Worm (Caenorhabditis elegans) whole organism, midembryonic: Measurements from ENCODE around the gene cest-6.

Source experiments
- T22C8.4 ChIP-seq: fragments of 200-800 bp; sonication (Bioruptor generic); IDR thresholded peaks from 2 replicates; pipeline ENCODE4 v1.3.6; 2022; ENCODE audit warnings: missing genetic modification characterization, missing compliant biosample characterization
- cog-1 ChIP-seq: sonication (generic microtip); optimal IDR thresholded peaks from 2 replicates; lab custom pipeline; 2016; ENCODE audit warnings: missing genetic modification characterization, missing compliant biosample characterization
- flt-1 ChIP-seq: fragments of 200-800 bp; sonication (Bioruptor generic); IDR thresholded peaks from 2 replicates; pipeline ENCODE4 v1.3.6; 2022; ENCODE audit warnings: missing genetic modification characterization, missing compliant biosample characterization
- klf-2 ChIP-seq: fragments of 200-800 bp; sonication (Bioruptor generic); conservative IDR thresholded peaks from 2 replicates; pipeline ENCODE4 v1.3.6; 2022; ENCODE audit warnings: missing genetic modification reagents, missing genetic modification characterization, missing compliant biosample characterization
- med-1 ChIP-seq: sonication (generic microtip); optimal IDR thresholded peaks from 2 replicates; lab custom pipeline; 2017; ENCODE audit warnings: missing genetic modification characterization, mild to moderate bottlenecking, missing compliant biosample characterization, antibody characterized with exemption, missing genetic modification reagents; ENCODE audit not compliant: insufficient read depth
- ref-1 ChIP-seq: fragments of 200-800 bp; sonication (Bioruptor generic); conservative IDR thresholded peaks from 2 replicates; pipeline ENCODE4 v1.3.6; 2022; ENCODE audit warnings: missing genetic modification reagents, missing genetic modification characterization, missing compliant biosample characterization
- tab-1 ChIP-seq: fragments of 200-800 bp; sonication (Bioruptor generic); IDR thresholded peaks from 2 replicates; pipeline ENCODE4 v1.3.6; 2022; ENCODE audit warnings: missing genetic modification characterization, missing compliant biosample characterization
- ztf-23 ChIP-seq: fragments of 200-800 bp; sonication (Bioruptor generic); IDR thresholded peaks from 2 replicates; pipeline ENCODE4 v1.3.6; 2022; ENCODE audit warnings: missing genetic modification reagents, missing genetic modification characterization, missing compliant biosample characterization
- ztf-29 ChIP-seq: fragments of 200-800 bp; sonication (Bioruptor generic); IDR thresholded peaks from 2 replicates; pipeline ENCODE4 v1.3.6; 2022; ENCODE audit warnings: missing genetic modification reagents, missing genetic modification characterization, missing compliant biosample characterization

Gene cest-6

ce11 chrIV:6916831-6917230 is 11.5 kb downstream of the cest-6 start:
- TF ChIP-seq tab-1 (no peak), med-1 (GFP tag; lab: Kevin White, UChicago) (no peak), ztf-23 (no peak), flt-1 (GFP tag; lab: Robert Waterston, UW) (no peak), ztf-29 (GFP tag; lab: Robert Waterston, UW) (no peak), T22C8.4 (GFP tag; lab: Robert Waterston, UW) (no peak)

- no peak for TF ChIP-seq ztf-23
- no peak for TF ChIP-seq flt-1 (GFP tag; lab: Robert Waterston, UW)
- no peak for TF ChIP-seq ztf-29 (GFP tag; lab: Robert Waterston, UW)
- TF ChIP-seq ref-1, result no peak
- TF ChIP-seq med-1 (GFP tag; lab: Kevin White, UChicago), result no peak
- no peak for TF ChIP-seq klf-2 (GFP tag; lab: Robert Waterston, UW)
- no peak for TF ChIP-seq cog-1 (tag; lab: Kevin White, UChicago)
- no peak for TF ChIP-seq T22C8.4 (GFP tag; lab: Robert Waterston, UW)
- TF ChIP-seq tab-1, result no peak
These were observed 15.3 kb downstream of the cest-6 start, which contains the start of gene T22D1.3 for ce11 chrIV:6912851-6913588. Gene T22D1.3 (plus strand): TSS chrIV:6913538.

- TF ChIP-seq ref-1 (no peak), ztf-23 (no peak), tab-1 (no peak), flt-1 (GFP tag; lab: Robert Waterston, UW) (no peak), T22C8.4 (GFP tag; lab: Robert Waterston, UW) (no peak), med-1 (GFP tag; lab: Kevin White, UChicago) (no peak), klf-2 (GFP tag; lab: Robert Waterston, UW) (no peak)
These were observed 18.2 kb downstream of the cest-6 start, which contains the start of the genes rpn-1 and ribo-1 for ce11 chrIV:6909863-6910733. Gene rpn-1 (minus strand): TSS chrIV:6909913. Gene ribo-1 (plus strand): TSS chrIV:6910683.

ce11 chrIV:6907487-6907886 is 20.8 kb downstream of the cest-6 start:
- no peak for TF ChIP-seq cog-1 (tag; lab: Kevin White, UChicago)
- no peak for TF ChIP-seq ref-1
- TF ChIP-seq ztf-29 (GFP tag; lab: Robert Waterston, UW), result no peak
- TF ChIP-seq ztf-23, result no peak
- no peak for TF ChIP-seq T22C8.4 (GFP tag; lab: Robert Waterston, UW)
- no peak for TF ChIP-seq med-1 (GFP tag; lab: Kevin White, UChicago)
- TF ChIP-seq tab-1, result no peak
- no peak for TF ChIP-seq flt-1 (GFP tag; lab: Robert Waterston, UW)
- TF ChIP-seq klf-2 (GFP tag; lab: Robert Waterston, UW), result no peak

ce11 chrIV:6905947-6906489 is 22.3 kb downstream of the cest-6 start, which contains the start of the genes T22D1.17 and T22D1.8:
Gene T22D1.17 (plus strand): TSS chrIV:6905997.
Gene T22D1.8 (minus strand): TSS chrIV:6906348.
- TF ChIP-seq cog-1 (tag; lab: Kevin White, UChicago) (no peak), klf-2 (GFP tag; lab: Robert Waterston, UW) (no peak), ref-1 (no peak), tab-1 (no peak), flt-1 (GFP tag; lab: Robert Waterston, UW) (no peak), T22C8.4 (GFP tag; lab: Robert Waterston, UW) (no peak), ztf-29 (GFP tag; lab: Robert Waterston, UW) (no peak), ztf-23 (no peak), med-1 (GFP tag; lab: Kevin White, UChicago) (no peak)

ce11 chrIV:6905428-6905827 is 22.9 kb downstream of the cest-6 start:
- TF ChIP-seq ztf-23, result no peak
- TF ChIP-seq cog-1 (tag; lab: Kevin White, UChicago), result no peak
- TF ChIP-seq ztf-29 (GFP tag; lab: Robert Waterston, UW), result no peak
- no peak for TF ChIP-seq flt-1 (GFP tag; lab: Robert Waterston, UW)
- TF ChIP-seq med-1 (GFP tag; lab: Kevin White, UChicago), result no peak
- TF ChIP-seq tab-1, result no peak
- TF ChIP-seq ref-1, result no peak
- TF ChIP-seq T22C8.4 (GFP tag; lab: Robert Waterston, UW), result no peak
- no peak for TF ChIP-seq klf-2 (GFP tag; lab: Robert Waterston, UW)

ce11 chrIV:6904606-6905005 is 23.7 kb downstream of the cest-6 start:
- TF ChIP-seq T22C8.4 (GFP tag; lab: Robert Waterston, UW) (no peak), ztf-29 (GFP tag; lab: Robert Waterston, UW) (no peak), ref-1 (no peak), tab-1 (no peak)

- TF ChIP-seq med-1 (GFP tag; lab: Kevin White, UChicago), result no peak
- TF ChIP-seq ref-1, result no peak
- TF ChIP-seq flt-1 (GFP tag; lab: Robert Waterston, UW), result no peak
- no peak for TF ChIP-seq cog-1 (tag; lab: Kevin White, UChicago)
- no peak for TF ChIP-seq tab-1
- TF ChIP-seq ztf-23, result no peak
- TF ChIP-seq T22C8.4 (GFP tag; lab: Robert Waterston, UW), result no peak
- TF ChIP-seq ztf-29 (GFP tag; lab: Robert Waterston, UW), result no peak
- TF ChIP-seq klf-2 (GFP tag; lab: Robert Waterston, UW), result no peak
These were observed 24.7 kb downstream of the cest-6 start, which contains the start of gene T22D1.5 for ce11 chrIV:6903575-6903974. Gene T22D1.5 (plus strand): TSS chrIV:6903950.
